Worm (Caenorhabditis elegans) whole organism, midembryonic: ENCODE measurements around the gene F36H1.12.

Experiments
- T22C8.4 ChIP-seq: fragments of 200-800 bp; sonication (Bioruptor generic); IDR thresholded peaks from 2 replicates; pipeline ENCODE4 v1.3.6; 2022; ENCODE audit warnings: missing genetic modification characterization, missing compliant biosample characterization
- cog-1 ChIP-seq: sonication (generic microtip); optimal IDR thresholded peaks from 2 replicates; lab custom pipeline; 2016; ENCODE audit warnings: missing genetic modification characterization, missing compliant biosample characterization
- flt-1 ChIP-seq: fragments of 200-800 bp; sonication (Bioruptor generic); IDR thresholded peaks from 2 replicates; pipeline ENCODE4 v1.3.6; 2022; ENCODE audit warnings: missing genetic modification characterization, missing compliant biosample characterization
- klf-2 ChIP-seq: fragments of 200-800 bp; sonication (Bioruptor generic); conservative IDR thresholded peaks from 2 replicates; pipeline ENCODE4 v1.3.6; 2022; ENCODE audit warnings: missing genetic modification reagents, missing genetic modification characterization, missing compliant biosample characterization
- med-1 ChIP-seq: sonication (generic microtip); optimal IDR thresholded peaks from 2 replicates; lab custom pipeline; 2017; ENCODE audit warnings: missing genetic modification characterization, mild to moderate bottlenecking, missing compliant biosample characterization, antibody characterized with exemption, missing genetic modification reagents; ENCODE audit not compliant: insufficient read depth
- ref-1 ChIP-seq: fragments of 200-800 bp; sonication (Bioruptor generic); conservative IDR thresholded peaks from 2 replicates; pipeline ENCODE4 v1.3.6; 2022; ENCODE audit warnings: missing genetic modification reagents, missing genetic modification characterization, missing compliant biosample characterization
- tab-1 ChIP-seq: fragments of 200-800 bp; sonication (Bioruptor generic); IDR thresholded peaks from 2 replicates; pipeline ENCODE4 v1.3.6; 2022; ENCODE audit warnings: missing genetic modification characterization, missing compliant biosample characterization
- ztf-23 ChIP-seq: fragments of 200-800 bp; sonication (Bioruptor generic); IDR thresholded peaks from 2 replicates; pipeline ENCODE4 v1.3.6; 2022; ENCODE audit warnings: missing genetic modification reagents, missing genetic modification characterization, missing compliant biosample characterization
- ztf-29 ChIP-seq: fragments of 200-800 bp; sonication (Bioruptor generic); IDR thresholded peaks from 2 replicates; pipeline ENCODE4 v1.3.6; 2022; ENCODE audit warnings: missing genetic modification reagents, missing genetic modification characterization, missing compliant biosample characterization

F36H1.12 gene

ce11 chrIV:11053652-11054317, at the start of gene F36H1.12, which contains the start of gene lin-3:
TSS of gene F36H1.12 (minus strand) at chrIV:11053702.
TSS of gene lin-3 (plus strand) at chrIV:11054308.
- no peak for TF ChIP-seq tab-1 (GFP tag; lab: Robert Waterston, UW)
- no peak for TF ChIP-seq cog-1 (tag; lab: Kevin White, UChicago)
- TF ChIP-seq med-1 (GFP tag; lab: Kevin White, UChicago): no peak
- TF ChIP-seq klf-2 (GFP tag; lab: Robert Waterston, UW): no peak
- no peak for TF ChIP-seq ref-1 (GFP tag; lab: Robert Waterston, UW)
- TF ChIP-seq T22C8.4 (GFP tag; lab: Robert Waterston, UW): no peak
- TF ChIP-seq flt-1: no peak
- TF ChIP-seq ztf-23 (GFP tag; lab: Robert Waterston, UW): no peak
- no peak for TF ChIP-seq ztf-29 (GFP tag; lab: Robert Waterston, UW)

DNA sequence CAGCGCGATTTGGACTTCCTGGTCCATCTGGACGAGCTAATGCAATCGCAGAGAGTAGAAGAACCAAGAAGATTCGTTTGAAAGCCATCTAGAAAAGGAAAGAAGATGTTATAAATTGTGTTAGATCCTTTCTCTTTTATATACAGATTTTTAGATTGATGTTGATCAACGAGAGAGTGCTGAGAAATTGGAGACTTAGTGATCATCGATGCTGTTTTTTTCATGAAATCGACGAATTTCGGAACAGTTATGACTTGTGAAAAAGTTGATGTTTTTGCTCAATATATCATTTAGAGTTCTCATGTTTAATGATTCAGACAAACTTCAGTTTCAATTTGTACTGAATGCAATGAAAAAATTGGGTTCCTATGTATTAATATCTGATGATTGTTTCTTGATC, 49.1 kb upstream of the F36H1.12 start, which contains the start of gene srlf-17:
srlf-17 (minus strand) TSS at position 101 of the 400 bp plus-strand sequence.
- no peak for TF ChIP-seq T22C8.4 (GFP tag; lab: Robert Waterston, UW)
- TF ChIP-seq ztf-23 (GFP tag; lab: Robert Waterston, UW): no peak
- no peak for TF ChIP-seq tab-1 (GFP tag; lab: Robert Waterston, UW)
- TF ChIP-seq flt-1: no peak
- no peak for TF ChIP-seq cog-1 (tag; lab: Kevin White, UChicago)
- TF ChIP-seq klf-2 (GFP tag; lab: Robert Waterston, UW): no peak
- no peak for TF ChIP-seq ref-1 (GFP tag; lab: Robert Waterston, UW)
- TF ChIP-seq ztf-29 (GFP tag; lab: Robert Waterston, UW): no peak
- no peak for TF ChIP-seq med-1 (GFP tag; lab: Kevin White, UChicago)

DNA sequence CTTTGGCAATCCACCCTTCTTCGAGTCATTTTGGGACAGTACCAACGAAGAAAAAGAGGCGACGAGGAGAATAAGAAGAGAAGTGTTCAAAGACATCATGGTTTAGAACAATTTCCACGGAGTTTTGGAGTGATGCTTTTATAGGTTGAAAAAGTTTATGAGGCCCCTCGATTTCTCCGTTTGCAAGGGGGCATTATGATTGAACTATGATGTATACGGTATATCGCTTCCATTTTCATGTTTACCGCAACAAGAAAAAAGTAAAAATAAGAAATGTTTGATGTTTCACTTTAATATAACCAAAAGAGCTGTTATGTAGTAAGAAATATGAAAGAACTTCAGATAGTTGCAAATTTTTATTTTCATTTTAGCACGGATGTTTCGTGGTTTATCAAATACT, 47.9 kb upstream of the F36H1.12 start, which contains the start of gene srlf-18:
srlf-18 (minus strand) TSS at position 101 of the 400 bp plus-strand sequence.
- TF ChIP-seq ztf-23 (GFP tag; lab: Robert Waterston, UW) (no peak), flt-1 (no peak)

DNA sequence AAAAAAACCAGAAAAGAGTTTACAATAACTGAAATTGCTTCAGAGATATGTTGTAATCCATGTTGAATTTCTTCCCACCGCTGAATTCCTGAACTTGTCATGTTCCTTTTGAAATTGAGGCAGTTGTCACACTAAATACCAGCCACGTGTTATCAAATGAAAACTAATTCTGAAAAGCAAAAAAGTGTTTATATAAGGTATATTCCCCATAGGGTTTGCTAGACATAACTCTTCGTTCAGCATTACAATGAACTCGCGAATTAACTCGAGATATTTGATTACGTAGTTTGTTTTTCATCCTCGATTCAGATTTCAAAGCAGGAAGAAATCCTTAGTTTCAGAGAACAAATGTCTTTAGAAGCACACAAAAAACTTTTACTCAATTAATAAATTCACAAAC, 46.8 kb upstream of the F36H1.12 start, which contains the start of gene str-3:
str-3 (minus strand) TSS at position 101 of the 400 bp plus-strand sequence.
- no peak for TF ChIP-seq T22C8.4 (GFP tag; lab: Robert Waterston, UW)
- no peak for TF ChIP-seq flt-1
- no peak for TF ChIP-seq ztf-29 (GFP tag; lab: Robert Waterston, UW)
- TF ChIP-seq tab-1 (GFP tag; lab: Robert Waterston, UW): no peak
- no peak for TF ChIP-seq med-1 (GFP tag; lab: Kevin White, UChicago)
- TF ChIP-seq klf-2 (GFP tag; lab: Robert Waterston, UW): no peak
- TF ChIP-seq cog-1 (tag; lab: Kevin White, UChicago): no peak
- no peak for TF ChIP-seq ref-1 (GFP tag; lab: Robert Waterston, UW)
- TF ChIP-seq ztf-23 (GFP tag; lab: Robert Waterston, UW): no peak

ce11 chrIV:11097795-11098194, 44.3 kb upstream of the F36H1.12 start, which contains the start of gene M7.12:
TSS of gene M7.12 (minus strand) at chrIV:11097982.
- no peak for TF ChIP-seq cog-1 (tag; lab: Kevin White, UChicago)
- TF ChIP-seq T22C8.4 (GFP tag; lab: Robert Waterston, UW): no peak
- no peak for TF ChIP-seq flt-1
- no peak for TF ChIP-seq ztf-29 (GFP tag; lab: Robert Waterston, UW)
- TF ChIP-seq tab-1 (GFP tag; lab: Robert Waterston, UW): no peak
- TF ChIP-seq med-1 (GFP tag; lab: Kevin White, UChicago): no peak
- no peak for TF ChIP-seq ztf-23 (GFP tag; lab: Robert Waterston, UW)
- no peak for TF ChIP-seq klf-2 (GFP tag; lab: Robert Waterston, UW)
- TF ChIP-seq ref-1 (GFP tag; lab: Robert Waterston, UW): no peak

ce11 chrIV:11094974-11095373, 41.5 kb upstream of the F36H1.12 start, which contains the start of gene M7.8:
TSS of gene M7.8 (minus strand) at chrIV:11095085.
- TF ChIP-seq ztf-23 (GFP tag; lab: Robert Waterston, UW) (no peak), tab-1 (GFP tag; lab: Robert Waterston, UW) (no peak), klf-2 (GFP tag; lab: Robert Waterston, UW) (no peak), cog-1 (tag; lab: Kevin White, UChicago) (no peak), T22C8.4 (GFP tag; lab: Robert Waterston, UW) (no peak), ztf-29 (GFP tag; lab: Robert Waterston, UW) (no peak), ref-1 (GFP tag; lab: Robert Waterston, UW) (no peak), med-1 (GFP tag; lab: Kevin White, UChicago) (no peak), flt-1 (no peak)

DNA sequence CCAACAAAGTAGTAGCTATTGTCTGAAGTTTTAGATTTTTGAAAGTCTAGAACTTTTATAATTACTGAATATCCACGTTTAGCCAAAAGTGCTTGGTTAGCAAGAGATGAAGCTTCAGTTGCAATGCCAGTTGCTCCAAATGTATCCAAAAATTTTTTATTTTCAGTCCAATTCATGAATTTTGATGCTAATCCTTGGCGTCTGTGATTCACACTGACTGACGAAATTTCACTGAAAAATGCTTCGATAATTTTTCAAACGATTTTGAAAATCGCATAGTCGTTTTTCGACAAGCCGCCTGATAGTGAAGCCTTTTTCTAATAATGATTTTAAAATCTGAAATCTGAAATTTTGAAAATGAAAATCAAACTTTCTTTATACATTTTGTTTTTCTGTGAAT, 40.5 kb upstream of the F36H1.12 start:
- TF ChIP-seq ztf-29 (GFP tag; lab: Robert Waterston, UW) (no peak), tab-1 (GFP tag; lab: Robert Waterston, UW) (no peak)

DNA sequence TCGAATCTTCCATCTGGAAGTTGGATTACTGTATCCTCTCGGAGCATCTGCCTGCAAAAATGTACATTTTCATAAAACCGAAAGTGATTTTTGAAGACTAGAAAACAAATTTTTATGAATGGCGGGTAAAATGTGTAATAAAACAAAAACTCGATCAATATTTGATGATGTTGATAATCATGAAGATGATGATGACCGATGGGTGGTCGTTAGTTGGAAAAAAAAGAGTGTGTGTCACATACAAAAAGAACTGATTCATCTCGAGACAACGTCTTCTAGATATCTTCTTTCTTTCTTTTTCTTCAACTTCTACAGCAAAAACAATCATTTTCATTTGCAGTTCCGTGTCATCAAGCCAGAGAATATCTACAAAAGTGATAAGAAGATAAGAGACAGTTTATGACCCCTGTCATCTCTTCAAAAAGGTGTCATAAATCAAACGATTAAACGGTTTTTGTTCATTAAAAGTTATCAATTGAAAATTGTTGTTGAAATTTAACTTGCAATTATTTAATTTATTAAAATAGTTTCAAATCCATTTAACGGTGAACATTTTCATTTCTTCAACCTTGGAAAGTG, 39.1 kb upstream of the F36H1.12 start, which contains the start of gene bcc-1:
bcc-1 (minus strand) TSS at position 51 of the 579 bp plus-strand sequence.
- no peak for TF ChIP-seq klf-2 (GFP tag; lab: Robert Waterston, UW)
- TF ChIP-seq flt-1: no peak
- TF ChIP-seq ztf-23 (GFP tag; lab: Robert Waterston, UW): no peak
- TF ChIP-seq cog-1 (tag; lab: Kevin White, UChicago): no peak
- no peak for TF ChIP-seq ref-1 (GFP tag; lab: Robert Waterston, UW)
- TF ChIP-seq tab-1 (GFP tag; lab: Robert Waterston, UW): no peak
- no peak for TF ChIP-seq T22C8.4 (GFP tag; lab: Robert Waterston, UW)
- no peak for TF ChIP-seq med-1 (GFP tag; lab: Kevin White, UChicago)
- no peak for TF ChIP-seq ztf-29 (GFP tag; lab: Robert Waterston, UW)

DNA sequence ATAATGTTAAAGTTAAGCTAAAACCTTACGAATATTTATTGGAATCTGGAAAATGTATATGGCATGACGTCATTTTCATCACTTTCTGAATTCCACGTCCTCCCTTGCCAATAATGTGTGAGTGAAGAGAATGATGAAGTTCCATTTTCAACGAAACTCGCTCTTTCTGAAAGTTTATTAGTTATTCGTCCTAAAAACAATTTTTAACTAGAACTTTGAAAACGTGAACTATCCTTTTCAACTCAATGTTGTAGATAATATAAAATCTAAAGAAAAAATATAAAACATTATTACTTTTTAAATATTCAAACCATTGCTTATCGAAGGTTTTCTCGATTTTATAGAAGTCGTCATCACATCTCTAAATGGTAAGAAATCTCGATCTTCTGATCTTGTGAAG, 36.0 kb upstream of the F36H1.12 start, which contains the start of gene M7.7:
M7.7 (plus strand) TSS at position 301 of the 400 bp plus-strand sequence.
- no peak for TF ChIP-seq ztf-29 (GFP tag; lab: Robert Waterston, UW)
- TF ChIP-seq T22C8.4 (GFP tag; lab: Robert Waterston, UW): no peak
